Fruit fly (Drosophila melanogaster) Kc167 (cell line): ENCODE results near the gene cona.

ENCODE experiments used
- Myc ChIP-seq: fragments of >200 bp; optimal IDR thresholded peaks from 2 replicates; lab custom pipeline; 2017; ENCODE audit warnings: missing external identifiers
- Sin3A ChIP-seq: fragments of >200 bp; optimal IDR thresholded peaks from 2 replicates; lab custom pipeline; 2018; ENCODE audit warnings: missing external identifiers
- h ChIP-seq: fragments of >200 bp; optimal IDR thresholded peaks from 3 replicates; lab custom pipeline; 2018; ENCODE audit warnings: missing external identifiers
- insv ChIP-seq: fragments of >200 bp; optimal IDR thresholded peaks from 3 replicates; lab custom pipeline; 2018; ENCODE audit warnings: missing external identifiers
- psq ChIP-seq: fragments of >200 bp; optimal IDR thresholded peaks from 2 replicates; lab custom pipeline; 2017; ENCODE audit warnings: missing external identifiers
- ttk ChIP-seq: sonication (Bioruptor generic); optimal IDR thresholded peaks from 2 replicates; lab custom pipeline; 2017; ENCODE audit warnings: missing external identifiers

The cona gene

dm6 chr3R:18381014-18381512, 4.6 kb upstream of the cona start, which contains the start of gene CG7675:
Gene CG7675, minus strand, starts transcription at chr3R:18381178.
- TF ChIP-seq insv (lab: Kevin White, UChicago) = no peak
- TF ChIP-seq Sin3A = no peak
- TF ChIP-seq psq (lab: Kevin White, UChicago) = no peak
- no peak for TF ChIP-seq h (lab: Kevin White, UChicago)
- no peak for TF ChIP-seq ttk (lab: Kevin White, UChicago)
- no peak for TF ChIP-seq Myc (lab: Kevin White, UChicago)

- TF ChIP-seq Sin3A (no peak), psq (lab: Kevin White, UChicago) (no peak), insv (lab: Kevin White, UChicago) (no peak), Myc (lab: Kevin White, UChicago) (no peak), ttk (lab: Kevin White, UChicago) (no peak), h (lab: Kevin White, UChicago) (no peak)
Measured at dm6 chr3R:18384972-18385371, 656 bp upstream of the cona start, which contains the start of gene CG14309. Gene CG14309, minus strand, starts transcription at chr3R:18385072.

- TF ChIP-seq h (lab: Kevin White, UChicago) (no peak), psq (lab: Kevin White, UChicago) (no peak), insv (lab: Kevin White, UChicago) (no peak), ttk (lab: Kevin White, UChicago) (no peak), Sin3A (no peak), Myc (lab: Kevin White, UChicago) (no peak)
Measured at dm6 chr3R:18389790-18390189, 4.2 kb downstream of the cona start, which contains the start of gene Vha100-4. Gene Vha100-4, minus strand, starts transcription at chr3R:18389805.

dm6 chr3R:18393436-18393835, 7.8 kb downstream of the cona start:
- TF ChIP-seq Myc (lab: Kevin White, UChicago) = no peak
- TF ChIP-seq h (lab: Kevin White, UChicago) = no peak
- no peak for TF ChIP-seq psq (lab: Kevin White, UChicago)
- no peak for TF ChIP-seq ttk (lab: Kevin White, UChicago)
- no peak for TF ChIP-seq Sin3A
- TF ChIP-seq insv (lab: Kevin White, UChicago) = no peak

- TF ChIP-seq ttk (lab: Kevin White, UChicago) (no peak), h (lab: Kevin White, UChicago) (no peak), Sin3A (no peak), psq (lab: Kevin White, UChicago) (no peak), Myc (lab: Kevin White, UChicago) (no peak), insv (lab: Kevin White, UChicago) (no peak)
Measured at dm6 chr3R:18394876-18395275, 9.2 kb downstream of the cona start.

- TF ChIP-seq psq (lab: Kevin White, UChicago) (no peak), h (lab: Kevin White, UChicago) (no peak), ttk (lab: Kevin White, UChicago) (no peak), Sin3A (no peak), Myc (lab: Kevin White, UChicago) (no peak), insv (lab: Kevin White, UChicago) (no peak)
Measured at dm6 chr3R:18395694-18396093, 10.1 kb downstream of the cona start.

- TF ChIP-seq psq (lab: Kevin White, UChicago) = no peak
- no peak for TF ChIP-seq ttk (lab: Kevin White, UChicago)
- no peak for TF ChIP-seq Myc (lab: Kevin White, UChicago)
- TF ChIP-seq Sin3A = no peak
- TF ChIP-seq insv (lab: Kevin White, UChicago) = no peak
- TF ChIP-seq h (lab: Kevin White, UChicago) = no peak
Measured at dm6 chr3R:18396801-18397604, 11.4 kb downstream of the cona start, which contains the start of gene Vti1b. Gene Vti1b, plus strand, starts transcription at chr3R:18396995.

dm6 chr3R:18397834-18398378, 12.3 kb downstream of the cona start:
- TF ChIP-seq insv (lab: Kevin White, UChicago) (no peak), Myc (lab: Kevin White, UChicago) (no peak), ttk (lab: Kevin White, UChicago) (no peak), psq (lab: Kevin White, UChicago) (no peak), h (lab: Kevin White, UChicago) (no peak), Sin3A (no peak)

- TF ChIP-seq insv (lab: Kevin White, UChicago) (no peak), psq (lab: Kevin White, UChicago) (peak; percentile 3)
Measured at dm6 chr3R:18398460-18398901, 12.9 kb downstream of the cona start.

- no peak for TF ChIP-seq insv (lab: Kevin White, UChicago)
- TF ChIP-seq Myc (lab: Kevin White, UChicago) = no peak
- no peak for TF ChIP-seq Sin3A
- TF ChIP-seq ttk (lab: Kevin White, UChicago) = no peak
- no peak for TF ChIP-seq h (lab: Kevin White, UChicago)
- TF ChIP-seq psq (lab: Kevin White, UChicago) = no peak
Measured at dm6 chr3R:18398954-18399697, 13.5 kb downstream of the cona start, which contains the start of gene Vha100-2. Gene Vha100-2, minus strand, starts transcription at chr3R:18399169.

- TF ChIP-seq Sin3A (no peak), insv (lab: Kevin White, UChicago) (no peak), Myc (lab: Kevin White, UChicago) (no peak), ttk (lab: Kevin White, UChicago) (no peak), psq (lab: Kevin White, UChicago) (no peak), h (lab: Kevin White, UChicago) (no peak)
Measured at dm6 chr3R:18399698-18400020, 14.0 kb downstream of the cona start.
